Fruit fly (Drosophila melanogaster) whole organism, embryonic: ENCODE measurements around the gene CG8560.

Experiments
- Atf6 ChIP-seq: fragments of 200-800 bp; sonication (Bioruptor generic); IDR thresholded peaks from 2 replicates; pipeline ENCODE4 v1.3.6; 2022; ENCODE audit warnings: missing biosample characterization, missing genetic modification characterization
- Bteb2 ChIP-seq: fragments of 200-800 bp; sonication (Bioruptor generic); optimal IDR thresholded peaks from 2 replicates; lab custom pipeline; 2016; ENCODE audit warnings: missing biosample characterization, missing genetic modification characterization
- CG12071 ChIP-seq: fragments of 200-800 bp; sonication (Bioruptor generic); optimal IDR thresholded peaks from 3 replicates; lab custom pipeline; 2018; ENCODE audit warnings: missing biosample characterization, mild to moderate bottlenecking, missing genetic modification characterization
- CG12236 ChIP-seq: fragments of 200-800 bp; sonication (Bioruptor generic); optimal IDR thresholded peaks from 2 replicates; lab custom pipeline; 2016; ENCODE audit warnings: missing biosample characterization, missing genetic modification characterization
- CG13424 ChIP-seq: fragments of 200-800 bp; sonication (Bioruptor generic); optimal IDR thresholded peaks from 2 replicates; lab custom pipeline; 2019; ENCODE audit warnings: missing biosample characterization, mild to moderate bottlenecking, missing genetic modification characterization, moderate library complexity
- CG14710 ChIP-seq: fragments of 200-800 bp; sonication (Bioruptor generic); optimal IDR thresholded peaks from 3 replicates; lab custom pipeline; 2019; ENCODE audit warnings: missing biosample characterization, mild to moderate bottlenecking, missing genetic modification characterization, moderate library complexity
- CG17328 ChIP-seq: fragments of 200-800 bp; sonication (Bioruptor generic); IDR thresholded peaks from 2 replicates; pipeline ENCODE4 v1.3.6; 2022; ENCODE audit warnings: missing biosample characterization, missing genetic modification characterization
- CG1832 ChIP-seq: fragments of 200-800 bp; sonication (Bioruptor generic); optimal IDR thresholded peaks from 2 replicates; lab custom pipeline; 2017; ENCODE audit warnings: missing biosample characterization, mild to moderate bottlenecking, missing genetic modification characterization, inconsistent platforms
- CG2129 ChIP-seq: fragments of 200-800 bp; sonication (Bioruptor generic); IDR thresholded peaks from 2 replicates; pipeline ENCODE4 v1.3.6; 2022; ENCODE audit warnings: missing biosample characterization, missing genetic modification characterization; ENCODE audit not compliant: partially characterized antibody
- CG2875 ChIP-seq: fragments of 200-800 bp; sonication (Bioruptor generic); optimal IDR thresholded peaks from 2 replicates; lab custom pipeline; 2017; ENCODE audit warnings: missing biosample characterization, mild to moderate bottlenecking, missing genetic modification characterization, missing genetic modification reagents
- CG31441 ChIP-seq: fragments of 200-800 bp; sonication (Bioruptor generic); IDR thresholded peaks from 2 replicates; pipeline ENCODE4 v1.3.6; 2022; ENCODE audit warnings: missing biosample characterization, missing genetic modification characterization
- CG4730 ChIP-seq: fragments of 200-800 bp; sonication (Bioruptor generic); IDR thresholded peaks from 2 replicates; pipeline ENCODE4 v1.3.6; 2022; ENCODE audit warnings: missing biosample characterization, missing genetic modification characterization
- CG6175 ChIP-seq: fragments of 200-800 bp; sonication (Bioruptor generic); IDR thresholded peaks from 3 replicates; pipeline ENCODE4 v1.3.6; 2022; ENCODE audit warnings: missing biosample characterization, missing genetic modification characterization
- CG6683 ChIP-seq: fragments of 200-800 bp; sonication (Bioruptor generic); optimal IDR thresholded peaks from 2 replicates; lab custom pipeline; 2017; ENCODE audit warnings: missing biosample characterization, mild to moderate bottlenecking, missing genetic modification characterization, missing genetic modification reagents
- CG7928 ChIP-seq: fragments of 200-800 bp; sonication (Bioruptor generic); optimal IDR thresholded peaks from 2 replicates; lab custom pipeline; 2017; ENCODE audit warnings: missing biosample characterization, mild to moderate bottlenecking, missing genetic modification characterization
- CG8290 ChIP-seq, 3 experiments: fragments of 200-800 bp; sonication (Bioruptor generic); optimal IDR thresholded peaks; 2 replicates each; lab custom pipeline; 2016 to 2019; ENCODE audit warnings: missing biosample characterization in 3 of 3, missing genetic modification characterization in 3 of 3, mild to moderate bottlenecking in 2 of 3, moderate library complexity in 1 of 3
- CG8944 ChIP-seq: fragments of 200-800 bp; sonication (Bioruptor generic); optimal IDR thresholded peaks from 3 replicates; lab custom pipeline; 2016; ENCODE audit warnings: missing biosample characterization, missing genetic modification characterization
- CG9215 ChIP-seq: fragments of 200-800 bp; sonication (Bioruptor generic); IDR thresholded peaks from 2 replicates; pipeline ENCODE4 v1.3.6; 2022; ENCODE audit warnings: missing biosample characterization, missing genetic modification characterization
- CG9817 ChIP-seq: fragments of 200-800 bp; sonication (Bioruptor generic); optimal IDR thresholded peaks from 2 replicates; lab custom pipeline; 2018; ENCODE audit warnings: missing biosample characterization, mild to moderate bottlenecking, missing genetic modification characterization, moderate library complexity
- CG9876 ChIP-seq: fragments of 200-800 bp; sonication (Bioruptor generic); optimal IDR thresholded peaks from 2 replicates; lab custom pipeline; 2016; ENCODE audit warnings: missing biosample characterization, missing genetic modification characterization
- Dbx ChIP-seq: fragments of 200-800 bp; sonication (Bioruptor generic); IDR thresholded peaks from 3 replicates; pipeline ENCODE4 v1.3.6; 2022; ENCODE audit warnings: missing biosample characterization, missing genetic modification characterization
- Dref ChIP-seq: fragments of 200-800 bp; sonication (Bioruptor generic); IDR thresholded peaks from 2 replicates; pipeline ENCODE4 v1.3.6; 2022; ENCODE audit warnings: missing biosample characterization, missing genetic modification characterization
- ERR ChIP-seq: fragments of 200-800 bp; sonication (Bioruptor generic); optimal IDR thresholded peaks from 2 replicates; lab custom pipeline; 2016; ENCODE audit warnings: missing biosample characterization, missing genetic modification characterization
- Elba2 ChIP-seq: fragments of 200-800 bp; sonication (Bioruptor generic); optimal IDR thresholded peaks from 3 replicates; lab custom pipeline; 2016; ENCODE audit warnings: missing biosample characterization, missing genetic modification characterization
- HHEX ChIP-seq: fragments of 200-800 bp; sonication (Bioruptor generic); optimal IDR thresholded peaks from 3 replicates; lab custom pipeline; 2017; ENCODE audit warnings: missing biosample characterization, mild to moderate bottlenecking, missing genetic modification characterization, missing genetic modification reagents
- HLHmδ ChIP-seq: fragments of 200-800 bp; sonication (Bioruptor generic); optimal IDR thresholded peaks from 2 replicates; lab custom pipeline; 2018; ENCODE audit warnings: missing biosample characterization, mild to moderate bottlenecking, missing genetic modification characterization, moderate library complexity
- Hmr ChIP-seq: fragments of 200-800 bp; sonication (Bioruptor generic); optimal IDR thresholded peaks from 3 replicates; lab custom pipeline; 2017; ENCODE audit warnings: mild to moderate bottlenecking, missing biosample characterization, missing genetic modification reagents, missing genetic modification characterization
- Jarid2 ChIP-seq: fragments of 200-800 bp; sonication (Bioruptor generic); optimal IDR thresholded peaks from 3 replicates; lab custom pipeline; 2017; ENCODE audit warnings: mild to moderate bottlenecking, missing biosample characterization, missing genetic modification reagents, missing genetic modification characterization
- MBD-R2 ChIP-seq: fragments of 200-800 bp; sonication (Bioruptor generic); IDR thresholded peaks from 2 replicates; pipeline ENCODE4 v1.3.6; 2022; ENCODE audit warnings: missing biosample characterization, missing genetic modification characterization
- Mad ChIP-seq: fragments of 200-800 bp; sonication (Bioruptor generic); optimal IDR thresholded peaks from 2 replicates; lab custom pipeline; 2016; ENCODE audit warnings: missing biosample characterization, missing genetic modification characterization
- NK7.1 ChIP-seq: fragments of 200-800 bp; sonication (Bioruptor generic); optimal IDR thresholded peaks from 3 replicates; lab custom pipeline; 2016; ENCODE audit warnings: missing biosample characterization, missing genetic modification characterization
- Ravus ChIP-seq: fragments of 200-800 bp; sonication (Bioruptor generic); IDR thresholded peaks from 2 replicates; pipeline ENCODE4 v1.3.6; 2022; ENCODE audit warnings: missing biosample characterization, missing genetic modification characterization
- Stat92E ChIP-seq, 3 experiments: fragments of >200 bp in 2 of 3; fragments of 200-800 bp in 1 of 3; sonication (Bioruptor generic) in 1 of 3; optimal IDR thresholded peaks; 2 replicates each; lab custom pipeline; 2017 to 2019; ENCODE audit warnings: missing biosample characterization in 3 of 3, missing genetic modification characterization in 3 of 3, mild to moderate bottlenecking in 1 of 3, moderate library complexity in 1 of 3
- TFAM ChIP-seq: fragments of 200-800 bp; sonication (Bioruptor generic); optimal IDR thresholded peaks from 2 replicates; lab custom pipeline; 2017; ENCODE audit warnings: missing biosample characterization, missing genetic modification characterization, inconsistent platforms
- Xbp1 ChIP-seq: fragments of 200-800 bp; sonication (Bioruptor generic); optimal IDR thresholded peaks from 3 replicates; lab custom pipeline; 2016; ENCODE audit warnings: missing biosample characterization, mild to moderate bottlenecking, missing genetic modification characterization
- bigmax ChIP-seq: fragments of 200-800 bp; sonication (Bioruptor generic); optimal IDR thresholded peaks from 2 replicates; lab custom pipeline; 2018; ENCODE audit warnings: missing biosample characterization, mild to moderate bottlenecking, missing genetic modification characterization
- chm ChIP-seq: fragments of 200-800 bp; sonication (Bioruptor generic); IDR thresholded peaks from 2 replicates; pipeline ENCODE4 v1.3.6; 2022; ENCODE audit warnings: missing biosample characterization, missing genetic modification characterization
- corto ChIP-seq: fragments of 200-800 bp; sonication (Bioruptor generic); optimal IDR thresholded peaks from 2 replicates; lab custom pipeline; 2016; ENCODE audit warnings: missing biosample characterization, mild to moderate bottlenecking, missing genetic modification characterization, moderate library complexity
- dmrt99B ChIP-seq: fragments of 200-800 bp; sonication (Bioruptor generic); optimal IDR thresholded peaks from 2 replicates; lab custom pipeline; 2018; ENCODE audit warnings: missing biosample characterization, mild to moderate bottlenecking, missing genetic modification characterization, moderate library complexity
- dysf ChIP-seq: fragments of 200-800 bp; sonication (Bioruptor generic); IDR thresholded peaks from 3 replicates; pipeline ENCODE4 v1.3.6; 2022; ENCODE audit warnings: missing biosample characterization, missing genetic modification characterization
- exex ChIP-seq: fragments of 200-800 bp; sonication (Bioruptor generic); optimal IDR thresholded peaks from 4 replicates; lab custom pipeline; 2018; ENCODE audit warnings: missing biosample characterization, mild to moderate bottlenecking, missing genetic modification characterization, moderate library complexity
- luna ChIP-seq: fragments of 200-800 bp; sonication (Bioruptor generic); optimal IDR thresholded peaks from 2 replicates; lab custom pipeline; 2016; ENCODE audit warnings: missing biosample characterization, missing genetic modification characterization
- org-1 ChIP-seq: fragments of 200-800 bp; sonication (Bioruptor generic); optimal IDR thresholded peaks from 2 replicates; lab custom pipeline; 2017; ENCODE audit warnings: missing biosample characterization, missing genetic modification characterization
- pzg ChIP-seq: fragments of 200-800 bp; sonication (Bioruptor generic); optimal IDR thresholded peaks from 3 replicates; lab custom pipeline; 2018; ENCODE audit warnings: missing biosample characterization, mild to moderate bottlenecking, missing genetic modification characterization, moderate library complexity
- sna ChIP-seq: fragments of 200-800 bp; sonication (Bioruptor generic); IDR thresholded peaks from 2 replicates; pipeline ENCODE4 v1.3.6; 2022; ENCODE audit warnings: missing biosample characterization, missing genetic modification characterization; ENCODE audit not compliant: partially characterized antibody
- tap ChIP-seq: fragments of 200-800 bp; optimal IDR thresholded peaks from 3 replicates; lab custom pipeline; 2019; ENCODE audit warnings: missing biosample characterization, mild to moderate bottlenecking, missing genetic modification characterization, moderate library complexity
- unc-4 ChIP-seq: fragments of 200-800 bp; sonication (Bioruptor generic); IDR thresholded peaks from 2 replicates; pipeline ENCODE4 v1.3.6; 2022; ENCODE audit warnings: missing biosample characterization, missing genetic modification characterization; ENCODE audit not compliant: partially characterized antibody
- usp ChIP-seq: fragments of >200 bp; optimal IDR thresholded peaks from 2 replicates; lab custom pipeline; 2017; ENCODE audit warnings: missing biosample characterization, missing genetic modification characterization
- vvl ChIP-seq: fragments of 200-800 bp; sonication (Bioruptor generic); IDR thresholded peaks from 2 replicates; pipeline ENCODE4 v1.3.6; 2022; ENCODE audit warnings: missing biosample characterization, missing genetic modification characterization
- zen ChIP-seq: fragments of 200-800 bp; sonication (Bioruptor generic); optimal IDR thresholded peaks from 3 replicates; lab custom pipeline; 2018; ENCODE audit warnings: missing biosample characterization, mild to moderate bottlenecking, missing genetic modification characterization, moderate library complexity

CG8560 gene

DNA sequence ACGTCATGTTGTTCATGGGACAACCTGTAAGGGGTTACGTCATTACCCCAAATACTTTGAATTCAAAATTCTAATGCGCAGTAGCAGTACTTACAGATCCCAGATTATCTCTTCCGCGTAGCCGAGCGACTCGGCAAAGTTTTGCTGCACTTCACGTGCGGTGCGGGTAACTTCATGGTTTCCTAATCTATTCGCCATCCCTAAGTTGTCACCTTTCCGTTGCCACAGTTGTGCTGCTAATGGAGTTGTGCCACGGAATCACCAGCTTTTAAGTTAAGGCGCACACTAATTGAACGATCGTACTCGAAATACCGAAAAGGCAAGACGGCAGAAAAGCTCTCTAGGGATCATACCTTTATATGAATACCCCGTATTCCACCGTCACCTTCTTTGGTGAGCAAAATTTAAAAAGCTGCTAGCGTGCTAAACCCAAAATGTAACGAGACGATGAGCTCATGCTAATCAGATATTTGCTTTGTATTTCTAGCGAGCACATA lies 44.1 kb downstream of the CG8560 start, which contains the start of gene pst (continued):
- TF ChIP-seq tap (tag; lab: Kevin White, UChicago), result no peak
- TF ChIP-seq CG8290 (GFP tag; optimal IDR thresholded peaks at IDR 0.05; lab: Kevin White, UChicago), result no peak
- peak in 1 of 2 experiments; percentile 87 for TF ChIP-seq CG8290 (tag; optimal IDR thresholded peaks at IDR 0.05; lab: Kevin White, UChicago)
- TF ChIP-seq CG12236 (GFP tag; lab: Kevin White, UChicago), result no peak
- TF ChIP-seq Xbp1 (GFP tag; lab: Kevin White, UChicago), result no peak
- TF ChIP-seq CG9876 (GFP tag; lab: Kevin White, UChicago), result no peak
- 0 out of 2 replicates have a peak, but pooled peaks have one; percentile 9 for TF ChIP-seq CG17328 (GFP tag; lab: Robert Waterston, UW)
- no peak for TF ChIP-seq corto (GFP tag; lab: Kevin White, UChicago)
- TF ChIP-seq CG12071 (GFP tag; lab: Kevin White, UChicago), result peak; percentile 52
- no peak for TF ChIP-seq CG2875
- no peak for TF ChIP-seq luna
- TF ChIP-seq Dref (GFP tag; lab: Robert Waterston, UW), result no peak
- TF ChIP-seq CG1832 (GFP tag; lab: Kevin White, UChicago), result no peak
- TF ChIP-seq CG31441, result no peak
- TF ChIP-seq Hmr (GFP tag; lab: Kevin White, UChicago), result peak; percentile 60
- no peak for TF ChIP-seq bigmax (GFP tag; lab: Kevin White, UChicago)
- no peak for TF ChIP-seq MBD-R2 (GFP tag; lab: Robert Waterston, UW)
- TF ChIP-seq Dbx (GFP tag; lab: Robert Waterston, UW), result peak; percentile 14; the same call in 2 of the 3 replicates
- TF ChIP-seq CG6683 (GFP tag; lab: Kevin White, UChicago), result no peak
- no peak for TF ChIP-seq Stat92E (GFP tag; optimal IDR thresholded peaks at IDR 0.05; lab: Kevin White, UChicago)
- no peak for TF ChIP-seq Bteb2 (GFP tag; lab: Kevin White, UChicago)
- no peak for TF ChIP-seq Elba2 (GFP tag; lab: Kevin White, UChicago)
- no peak for TF ChIP-seq HHEX (GFP tag; lab: Kevin White, UChicago)
- no peak for TF ChIP-seq Mad (GFP tag; lab: Kevin White, UChicago)
- no peak for TF ChIP-seq CG13424 (tag; lab: Kevin White, UChicago)
- no peak for TF ChIP-seq CG14710
- no peak for TF ChIP-seq CG9817 (tag; lab: Kevin White, UChicago)
- TF ChIP-seq HLHmδ, result peak; percentile 33
- 0 out of 3 replicates have a peak, but pooled peaks have one; percentile 26 for TF ChIP-seq dysf (GFP tag; lab: Robert Waterston, UW)
- no peak; the same call in 1 of the 2 replicates for TF ChIP-seq vvl (GFP tag; lab: Robert Waterston, UW)
- TF ChIP-seq dmrt99B (tag; lab: Kevin White, UChicago), result no peak
- no peak for TF ChIP-seq Ravus
- TF ChIP-seq CG7928 (GFP tag; lab: Kevin White, UChicago), result peak; percentile 66
- TF ChIP-seq unc-4 (GFP tag; lab: Robert Waterston, UW), result no peak
- TF ChIP-seq ERR (GFP tag; lab: Kevin White, UChicago), result no peak
- TF ChIP-seq chm, result peak; percentile 81
- peak; percentile 64 for TF ChIP-seq exex (tag; lab: Kevin White, UChicago)
- TF ChIP-seq CG8944 (GFP tag; lab: Kevin White, UChicago), result no peak
- TF ChIP-seq sna, result no peak
- peak; percentile 66 for TF ChIP-seq Atf6 (GFP tag; lab: Robert Waterston, UW)
- TF ChIP-seq pzg (GFP tag; lab: Kevin White, UChicago), result no peak
- no peak for TF ChIP-seq CG4730 (GFP tag; lab: Robert Waterston, UW)
- TF ChIP-seq TFAM, result no peak
- no peak for TF ChIP-seq org-1 (GFP tag; lab: Kevin White, UChicago)
- no peak for TF ChIP-seq CG9215
- TF ChIP-seq CG2129 (GFP tag; lab: Robert Waterston, UW), result no peak
- no peak for TF ChIP-seq NK7.1 (GFP tag; lab: Kevin White, UChicago)
- no peak for TF ChIP-seq CG6175
- peak; percentile 51 for TF ChIP-seq Jarid2 (GFP tag; lab: Kevin White, UChicago)
- no peak for TF ChIP-seq zen (tag; lab: Kevin White, UChicago)
- no peak for TF ChIP-seq usp (GFP tag; lab: Kevin White, UChicago)
